Worm (Caenorhabditis elegans): ENCODE measurements around the gene K08B12.3.

DNA sequence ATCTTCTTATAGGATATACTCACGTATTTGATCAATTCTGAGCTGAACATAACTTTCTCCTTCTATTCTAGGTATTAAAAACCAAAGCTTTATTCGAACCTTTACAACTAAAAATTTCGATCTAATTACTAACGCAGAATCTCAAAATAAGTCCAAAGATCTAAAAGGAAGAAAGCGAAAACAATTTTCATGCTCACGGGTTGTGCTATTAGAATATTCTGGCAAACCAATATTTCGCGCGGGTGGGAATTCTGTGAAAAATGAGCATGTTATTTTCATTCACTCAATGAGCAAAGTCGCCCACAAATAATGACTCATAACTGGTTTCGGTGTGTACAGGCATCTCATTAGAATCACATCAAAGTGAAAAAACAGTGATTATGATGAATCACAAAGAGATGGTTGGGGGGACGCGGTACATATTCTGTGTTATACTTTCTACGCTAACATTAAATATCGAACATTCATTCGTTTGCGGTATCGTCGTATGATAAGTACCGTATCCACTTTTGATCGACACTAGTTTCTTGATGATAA is 6.0 kb upstream of the K08B12.3 start:
- TF ChIP-seq F13H6.1 (tag; optimal IDR thresholded peaks at IDR 0.05) (no peak), lsy-2 (tag; optimal IDR thresholded peaks at IDR 0.05) (no peak)
